Fruit fly (Drosophila melanogaster): ENCODE measurements around the gene CG11438.

dm6 chr3L:22471586-22472291 is 6.3 kb downstream of the CG11438 start:
- TF ChIP-seq CG8478 (optimal IDR thresholded peaks at IDR 0.05) (no peak), CTCF (optimal IDR thresholded peaks at IDR 0.05) (no peak)

Measured in S2 (cell line).